Fruit fly (Drosophila melanogaster) whole organism, embryonic: Measurements from ENCODE around the gene CG15330.

Experiments
- Atf6 ChIP-seq: fragments of 200-800 bp; sonication (Bioruptor generic); IDR thresholded peaks from 2 replicates; pipeline ENCODE4 v1.3.6; 2022; ENCODE audit warnings: missing biosample characterization, missing genetic modification characterization
- C15 ChIP-seq: fragments of 200-800 bp; sonication (Bioruptor generic); IDR thresholded peaks from 3 replicates; pipeline ENCODE4 v1.3.6; 2022; ENCODE audit warnings: missing biosample characterization, missing genetic modification characterization
- CG10147 ChIP-seq: fragments of 200-800 bp; sonication (Bioruptor generic); optimal IDR thresholded peaks from 2 replicates; lab custom pipeline; 2019; ENCODE audit warnings: missing biosample characterization, mild to moderate bottlenecking, missing genetic modification characterization, moderate library complexity
- CG10979 ChIP-seq: fragments of 200-800 bp; sonication (Bioruptor generic); optimal IDR thresholded peaks from 2 replicates; lab custom pipeline; 2018; ENCODE audit warnings: missing biosample characterization, mild to moderate bottlenecking, missing genetic modification characterization, moderate library complexity
- CG11398 ChIP-seq: fragments of 200-800 bp; sonication (Bioruptor generic); optimal IDR thresholded peaks from 2 replicates; lab custom pipeline; 2016; ENCODE audit warnings: missing biosample characterization, missing genetic modification characterization
- CG12104 ChIP-seq: fragments of 200-800 bp; sonication (Bioruptor generic); optimal IDR thresholded peaks from 3 replicates; lab custom pipeline; 2016; ENCODE audit warnings: missing biosample characterization, missing genetic modification characterization
- CG12769 ChIP-seq: fragments of 200-800 bp; sonication (Bioruptor generic); optimal IDR thresholded peaks from 2 replicates; lab custom pipeline; 2019; ENCODE audit warnings: missing biosample characterization, mild to moderate bottlenecking, missing genetic modification characterization, moderate library complexity
- CG14441 ChIP-seq: fragments of 200-800 bp; sonication (Bioruptor generic); IDR thresholded peaks from 2 replicates; pipeline ENCODE4 v1.3.6; 2022; ENCODE audit warnings: missing biosample characterization, missing genetic modification characterization
- CG17361 ChIP-seq: fragments of 200-800 bp; sonication (Bioruptor generic); IDR thresholded peaks from 3 replicates; pipeline ENCODE4 v1.3.6; 2022; ENCODE audit warnings: missing biosample characterization, missing genetic modification characterization
- CG17912 ChIP-seq: fragments of 200-800 bp; sonication (Bioruptor generic); optimal IDR thresholded peaks from 2 replicates; lab custom pipeline; 2018; ENCODE audit warnings: missing biosample characterization, mild to moderate bottlenecking, missing genetic modification characterization
- CG18262 ChIP-seq: fragments of 200-800 bp; optimal IDR thresholded peaks from 3 replicates; lab custom pipeline; 2019; ENCODE audit warnings: missing biosample characterization, mild to moderate bottlenecking, missing genetic modification characterization, moderate library complexity
- CG2120 ChIP-seq: fragments of 200-800 bp; sonication (Bioruptor generic); optimal IDR thresholded peaks from 3 replicates; lab custom pipeline; 2016; ENCODE audit warnings: missing biosample characterization, missing genetic modification characterization
- CG32772 ChIP-seq: fragments of 200-800 bp; sonication (Bioruptor generic); IDR thresholded peaks from 2 replicates; pipeline ENCODE4 v1.3.6; 2022; ENCODE audit warnings: missing biosample characterization, missing genetic modification characterization
- CG34224 ChIP-seq: fragments of 200-800 bp; sonication (Bioruptor generic); IDR thresholded peaks from 3 replicates; pipeline ENCODE4 v1.3.6; 2022; ENCODE audit warnings: missing biosample characterization, missing genetic modification characterization; ENCODE audit not compliant: partially characterized antibody
- CG4707 ChIP-seq: fragments of 200-800 bp; sonication (Bioruptor generic); optimal IDR thresholded peaks from 2 replicates; lab custom pipeline; 2018; ENCODE audit warnings: missing biosample characterization, mild to moderate bottlenecking, missing genetic modification characterization, moderate library complexity
- CG4820 ChIP-seq: fragments of 200-800 bp; sonication (Bioruptor generic); optimal IDR thresholded peaks from 3 replicates; lab custom pipeline; 2016; ENCODE audit warnings: missing biosample characterization, missing genetic modification characterization
- CG6254 ChIP-seq: fragments of 200-800 bp; sonication (Bioruptor generic); optimal IDR thresholded peaks from 3 replicates; lab custom pipeline; 2017; ENCODE audit warnings: mild to moderate bottlenecking, missing biosample characterization, missing genetic modification reagents, missing genetic modification characterization
- CG6689 ChIP-seq: fragments of 200-800 bp; sonication (Bioruptor generic); IDR thresholded peaks from 2 replicates; pipeline ENCODE4 v1.3.6; 2022; ENCODE audit warnings: missing biosample characterization, missing genetic modification characterization
- CTCF ChIP-seq: fragments of 200-800 bp; sonication (Bioruptor generic); optimal IDR thresholded peaks from 2 replicates; lab custom pipeline; 2017; ENCODE audit warnings: missing biosample characterization, mild to moderate bottlenecking, missing genetic modification characterization, moderate library complexity
- Chrac-16 ChIP-seq: fragments of 200-800 bp; sonication (Bioruptor generic); optimal IDR thresholded peaks from 3 replicates; lab custom pipeline; 2016; ENCODE audit warnings: missing biosample characterization, missing genetic modification characterization
- Drgx ChIP-seq: fragments of 200-800 bp; sonication (Bioruptor generic); IDR thresholded peaks from 2 replicates; pipeline ENCODE4 v1.3.6; 2022; ENCODE audit warnings: missing biosample characterization, missing genetic modification characterization
- GATAe ChIP-seq: fragments of 200-800 bp; sonication (Bioruptor generic); conservative IDR thresholded peaks from 2 replicates; pipeline ENCODE4 v1.3.6; 2022; ENCODE audit warnings: missing biosample characterization, missing genetic modification characterization
- Hand ChIP-seq: fragments of 200-800 bp; sonication (Bioruptor generic); optimal IDR thresholded peaks from 2 replicates; lab custom pipeline; 2017; ENCODE audit warnings: mild to moderate bottlenecking, missing biosample characterization, missing genetic modification reagents, missing genetic modification characterization
- Hmr ChIP-seq: fragments of 200-800 bp; sonication (Bioruptor generic); optimal IDR thresholded peaks from 3 replicates; lab custom pipeline; 2017; ENCODE audit warnings: mild to moderate bottlenecking, missing biosample characterization, missing genetic modification reagents, missing genetic modification characterization
- MTF-1 ChIP-seq: fragments of 200-800 bp; sonication (Bioruptor generic); optimal IDR thresholded peaks from 2 replicates; lab custom pipeline; 2018; ENCODE audit warnings: missing biosample characterization, mild to moderate bottlenecking, missing genetic modification characterization, borderline replicate concordance
- Mrtf ChIP-seq: fragments of 200-800 bp; sonication (Bioruptor generic); IDR thresholded peaks from 3 replicates; pipeline ENCODE4 v1.3.6; 2022; ENCODE audit warnings: missing biosample characterization, missing genetic modification characterization
- Neu2 ChIP-seq: fragments of 200-800 bp; sonication (Bioruptor generic); optimal IDR thresholded peaks from 3 replicates; lab custom pipeline; 2016; ENCODE audit warnings: missing biosample characterization, missing genetic modification characterization, borderline replicate concordance
- Ptx1 ChIP-seq: fragments of 200-800 bp; sonication (Bioruptor generic); IDR thresholded peaks from 2 replicates; pipeline ENCODE4 v1.3.6; 2022; ENCODE audit warnings: missing biosample characterization, missing genetic modification characterization
- YL-1 ChIP-seq: fragments of 200-800 bp; sonication (Bioruptor generic); optimal IDR thresholded peaks from 3 replicates; lab custom pipeline; 2017; ENCODE audit warnings: missing biosample characterization, mild to moderate bottlenecking, missing genetic modification characterization
- cg ChIP-seq: fragments of 200-800 bp; sonication (Bioruptor generic); optimal IDR thresholded peaks from 3 replicates; lab custom pipeline; 2019; ENCODE audit warnings: missing biosample characterization, mild to moderate bottlenecking, missing genetic modification characterization, moderate library complexity
- chn ChIP-seq: fragments of 200-800 bp; sonication (Bioruptor generic); optimal IDR thresholded peaks from 2 replicates; lab custom pipeline; 2016; ENCODE audit warnings: missing biosample characterization, missing genetic modification characterization
- dimm ChIP-seq: fragments of 200-800 bp; sonication (Bioruptor generic); IDR thresholded peaks from 2 replicates; pipeline ENCODE4 v1.3.6; 2022; ENCODE audit warnings: missing biosample characterization, missing genetic modification characterization
- esg ChIP-seq: fragments of 200-800 bp; sonication (Bioruptor generic); conservative IDR thresholded peaks from 2 replicates; pipeline ENCODE4 v1.3.6; 2022; ENCODE audit warnings: missing biosample characterization, missing genetic modification characterization
- fd102C ChIP-seq: fragments of 200-800 bp; sonication (Bioruptor generic); optimal IDR thresholded peaks from 2 replicates; lab custom pipeline; 2018; ENCODE audit warnings: missing biosample characterization, mild to moderate bottlenecking, missing genetic modification characterization, moderate library complexity
- ftz-f1 ChIP-seq: fragments of 200-800 bp; sonication (Bioruptor generic); optimal IDR thresholded peaks from 2 replicates; lab custom pipeline; 2016; ENCODE audit warnings: missing biosample characterization, missing genetic modification characterization
- grn ChIP-seq: fragments of 200-800 bp; sonication (Bioruptor generic); optimal IDR thresholded peaks from 3 replicates; lab custom pipeline; 2017; ENCODE audit warnings: missing biosample characterization, missing genetic modification characterization
- ken ChIP-seq: fragments of 200-800 bp; sonication (Bioruptor generic); IDR thresholded peaks from 3 replicates; pipeline ENCODE4 v1.3.6; 2022; ENCODE audit warnings: missing biosample characterization, missing genetic modification characterization
- luna ChIP-seq: fragments of 200-800 bp; sonication (Bioruptor generic); optimal IDR thresholded peaks from 2 replicates; lab custom pipeline; 2016; ENCODE audit warnings: missing biosample characterization, missing genetic modification characterization
- mld ChIP-seq: fragments of 200-800 bp; sonication (Bioruptor generic); IDR thresholded peaks from 3 replicates; pipeline ENCODE4 v1.3.6; 2022; ENCODE audit warnings: missing biosample characterization, missing genetic modification characterization; ENCODE audit not compliant: partially characterized antibody
- pnt ChIP-seq: fragments of 200-800 bp; sonication (Bioruptor generic); optimal IDR thresholded peaks from 3 replicates; lab custom pipeline; 2016; ENCODE audit warnings: missing biosample characterization, missing genetic modification characterization
- sisA ChIP-seq: fragments of 200-800 bp; sonication (Bioruptor generic); IDR thresholded peaks from 2 replicates; pipeline ENCODE4 v1.3.6; 2022; ENCODE audit warnings: missing biosample characterization, missing genetic modification characterization
- slp2 ChIP-seq: fragments of 200-800 bp; sonication (Bioruptor generic); optimal IDR thresholded peaks from 2 replicates; lab custom pipeline; 2016; ENCODE audit warnings: missing biosample characterization, missing genetic modification characterization
- stc ChIP-seq: fragments of 200-800 bp; sonication (Bioruptor generic); IDR thresholded peaks from 2 replicates; pipeline ENCODE4 v1.3.6; 2022; ENCODE audit warnings: missing biosample characterization, missing genetic modification characterization
- tna ChIP-seq: fragments of 200-800 bp; sonication (Bioruptor generic); IDR thresholded peaks from 2 replicates; pipeline ENCODE4 v1.3.6; 2022; ENCODE audit warnings: missing biosample characterization, missing genetic modification characterization; ENCODE audit not compliant: partially characterized antibody
- tup ChIP-seq: fragments of 200-800 bp; sonication (Bioruptor generic); optimal IDR thresholded peaks from 2 replicates; lab custom pipeline; 2016; ENCODE audit warnings: missing biosample characterization, mild to moderate bottlenecking, missing genetic modification characterization, moderate library complexity
- usp ChIP-seq: fragments of >200 bp; optimal IDR thresholded peaks from 2 replicates; lab custom pipeline; 2017; ENCODE audit warnings: missing biosample characterization, missing genetic modification characterization
- vfl ChIP-seq: fragments of 200-800 bp; sonication (Bioruptor generic); optimal IDR thresholded peaks from 2 replicates; lab custom pipeline; 2016; ENCODE audit warnings: missing biosample characterization, missing genetic modification characterization
- vvl ChIP-seq: fragments of 200-800 bp; sonication (Bioruptor generic); IDR thresholded peaks from 2 replicates; pipeline ENCODE4 v1.3.6; 2022; ENCODE audit warnings: missing biosample characterization, missing genetic modification characterization
- wek ChIP-seq: fragments of 200-800 bp; sonication (Bioruptor generic); optimal IDR thresholded peaks from 3 replicates; lab custom pipeline; 2018; ENCODE audit warnings: missing biosample characterization, mild to moderate bottlenecking, missing genetic modification characterization, moderate library complexity
- zf30C ChIP-seq: fragments of 200-800 bp; sonication (Bioruptor generic); optimal IDR thresholded peaks from 3 replicates; lab custom pipeline; 2018; ENCODE audit warnings: missing biosample characterization, mild to moderate bottlenecking, missing genetic modification characterization

The CG15330 gene

DNA sequence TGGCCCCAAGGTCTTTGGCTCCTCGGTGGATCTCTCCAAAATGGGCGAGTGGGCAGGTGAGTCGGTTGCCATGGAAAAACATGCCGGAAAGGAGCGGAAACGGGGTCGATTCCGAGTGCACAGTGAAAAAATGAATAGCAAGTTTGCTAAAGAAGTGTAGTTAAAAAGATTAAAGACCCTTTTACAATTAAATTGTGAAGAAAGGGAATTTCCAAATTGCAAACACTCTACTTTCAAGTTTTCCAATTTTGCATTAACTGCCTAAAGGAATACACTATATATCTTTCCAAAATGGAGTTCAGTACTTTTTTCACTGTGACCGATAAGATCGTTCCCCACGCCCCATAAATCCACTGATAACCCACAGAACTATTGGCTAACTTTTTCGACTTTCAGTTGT, 46.4 kb upstream of the CG15330 start (continued):
- TF ChIP-seq GATAe (peak; percentile 49), tup (no peak), esg (GFP tag; lab: Robert Waterston, UW) (0 out of 2 replicates have a peak, but pooled peaks have one; percentile 11), Ptx1 (GFP tag; lab: Robert Waterston, UW) (peak; percentile 42; the same call in 1 of the 2 replicates), stc (GFP tag; lab: Robert Waterston, UW) (peak; percentile 50; the same call in 1 of the 2 replicates), ken (GFP tag; lab: Robert Waterston, UW) (no peak), CG14441 (GFP tag; lab: Robert Waterston, UW) (peak; percentile 65), grn (no peak), Neu2 (GFP tag; lab: Kevin White, UChicago) (no peak), mld (GFP tag; lab: Robert Waterston, UW) (no peak), sisA (GFP tag; lab: Robert Waterston, UW) (peak; percentile 17; the same call in 1 of the 2 replicates), CG32772 (GFP tag; lab: Robert Waterston, UW) (no peak), CG18262 (tag; lab: Kevin White, UChicago) (peak; percentile 23), CG6689 (GFP tag; lab: Robert Waterston, UW) (no peak), CTCF (no peak), luna (GFP tag; lab: Kevin White, UChicago) (no peak)

- TF ChIP-seq C15 (GFP tag; lab: Robert Waterston, UW), result no peak
- TF ChIP-seq MTF-1, result no peak
- TF ChIP-seq ftz-f1 (GFP tag; lab: Kevin White, UChicago), result no peak
- TF ChIP-seq CG10979 (tag; lab: Kevin White, UChicago), result no peak
- TF ChIP-seq pnt (GFP tag; lab: Kevin White, UChicago), result no peak
- TF ChIP-seq Atf6 (GFP tag; lab: Robert Waterston, UW), result no peak
- TF ChIP-seq CG12104 (GFP tag; lab: Kevin White, UChicago), result no peak
- peak; percentile 6 for TF ChIP-seq Hand
- peak; percentile 76 for TF ChIP-seq CG34224 (GFP tag; lab: Robert Waterston, UW)
- TF ChIP-seq CG4820, result no peak
- TF ChIP-seq esg (GFP tag; lab: Robert Waterston, UW), result no peak
- no peak for TF ChIP-seq wek (GFP tag; lab: Kevin White, UChicago)
- no peak for TF ChIP-seq zf30C (GFP tag; lab: Kevin White, UChicago)
- TF ChIP-seq fd102C (GFP tag; lab: Kevin White, UChicago), result no peak
- no peak for TF ChIP-seq Chrac-16 (GFP tag; lab: Kevin White, UChicago)
- TF ChIP-seq CG10147, result no peak
- no peak for TF ChIP-seq Mrtf
- peak; percentile 8 for TF ChIP-seq cg (GFP tag; lab: Kevin White, UChicago)
- TF ChIP-seq Drgx (GFP tag; lab: Robert Waterston, UW), result no peak
- TF ChIP-seq CG12769 (tag; lab: Kevin White, UChicago), result no peak
- TF ChIP-seq CG17361 (GFP tag; lab: Robert Waterston, UW), result no peak
- TF ChIP-seq dimm (GFP tag; lab: Robert Waterston, UW), result no peak
- TF ChIP-seq YL-1, result peak; percentile 6
- no peak for TF ChIP-seq CG4707 (GFP tag; lab: Kevin White, UChicago)
- TF ChIP-seq chn (GFP tag; lab: Kevin White, UChicago), result no peak
- no peak for TF ChIP-seq usp (GFP tag; lab: Kevin White, UChicago)
- no peak for TF ChIP-seq Hmr (GFP tag; lab: Kevin White, UChicago)
- no peak for TF ChIP-seq vfl (GFP tag; lab: Kevin White, UChicago)
- no peak for TF ChIP-seq CG6254 (GFP tag; lab: Kevin White, UChicago)
- TF ChIP-seq slp2 (GFP tag; lab: Kevin White, UChicago), result no peak
- peak; percentile 25 for TF ChIP-seq CG2120 (GFP tag; lab: Kevin White, UChicago)
- TF ChIP-seq tna (GFP tag; lab: Robert Waterston, UW), result peak; percentile 80
- TF ChIP-seq CG11398 (GFP tag; lab: Kevin White, UChicago), result no peak
- TF ChIP-seq CG17912 (GFP tag; lab: Kevin White, UChicago), result no peak
- TF ChIP-seq vvl (GFP tag; lab: Robert Waterston, UW), result no peak
Observed at dm6 chrX:7911983-7912630, 43.8 kb upstream of the CG15330 start, which contains the start of gene snz. Gene snz, plus strand, starts transcription at chrX:7912089.
